Worm (Caenorhabditis elegans): Measurements from ENCODE around the gene Y110A2AL.3.

ce11 chrII:2854794-2855193, 12.1 kb upstream of the Y110A2AL.3 start:
- TF ChIP-seq F22D6.2 (tag; optimal IDR thresholded peaks at IDR 0.05): no peak
- TF ChIP-seq T26A5.8 (tag; optimal IDR thresholded peaks at IDR 0.05): no peak
- TF ChIP-seq pha-4 (tag; optimal IDR thresholded peaks at IDR 0.05): no peak
